Worm (Caenorhabditis elegans) whole organism, L4/young adult: ENCODE data around the gene taf-11.1.

ENCODE experiments used
- dao-5 ChIP-seq: sonication (generic microtip); optimal IDR thresholded peaks from 2 replicates; lab custom pipeline; 2016; ENCODE audit warnings: missing genotype, missing genetic modification characterization, moderate library complexity, missing compliant biosample characterization
- him-1 ChIP-seq: sonication (generic microtip); optimal IDR thresholded peaks from 2 replicates; lab custom pipeline; 2016; ENCODE audit warnings: missing genotype, missing genetic modification reagents, missing genetic modification characterization, missing compliant biosample characterization

DNA sequence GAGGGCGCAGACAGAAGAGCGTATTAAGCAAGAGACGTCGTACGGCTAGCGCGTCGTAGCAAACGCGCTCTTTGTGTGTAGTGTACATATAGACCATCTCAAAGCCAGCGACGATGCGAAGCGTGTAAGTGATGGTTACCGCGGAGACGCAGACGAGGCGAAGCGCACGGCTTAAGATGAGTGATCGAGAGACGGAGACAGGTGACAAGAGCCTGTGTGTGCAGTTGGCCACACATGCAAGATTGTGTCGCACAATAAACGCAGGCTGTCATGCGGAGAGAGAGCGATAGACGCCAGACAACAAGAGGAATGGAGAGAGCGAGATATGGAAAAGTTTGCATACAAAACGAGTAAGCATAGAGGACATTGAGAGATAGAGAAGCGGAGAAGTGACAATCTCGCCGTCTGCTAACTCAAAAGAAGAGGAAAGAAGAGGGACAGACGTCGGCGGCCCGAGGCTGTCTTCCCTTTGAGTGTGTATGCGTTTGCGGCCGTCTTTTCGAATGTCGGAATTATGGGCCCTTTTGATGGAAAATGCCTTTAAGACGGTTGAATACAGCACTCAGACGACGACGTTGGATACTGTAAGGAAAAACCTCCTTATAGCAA is 32.1 kb upstream of the taf-11.1 start:
- TF ChIP-seq dao-5 (tag; lab: Kevin White, UChicago) = peak; percentile 65
- peak; percentile 93 for TF ChIP-seq him-1
